Worm (Caenorhabditis elegans) whole organism, young adult: ENCODE results near the gene metl-9.

Experiments used
- F55B11.4 ChIP-seq: sonication (generic microtip); optimal IDR thresholded peaks from 2 replicates; lab custom pipeline; 2016; ENCODE audit warnings: missing compliant biosample characterization, missing genetic modification characterization, borderline replicate concordance; ENCODE audit not compliant: insufficient read depth
- K12H6.12 ChIP-seq: fragments of 200-800 bp; sonication (Bioruptor generic); optimal IDR thresholded peaks from 2 replicates; lab custom pipeline; 2018; ENCODE audit warnings: mild to moderate bottlenecking, missing genetic modification characterization, missing compliant biosample characterization
- dpl-1 ChIP-seq: fragments of 150-350 bp; optimal IDR thresholded peaks from 2 replicates; lab custom pipeline; 2014; ENCODE audit warnings: missing biosample characterization, missing genetic modification reagents, missing genetic modification characterization
- let-607 ChIP-seq, 2 experiments: fragments of 200-800 bp in 1 of 2; sonication (Bioruptor generic) in 1 of 2; sonication (generic microtip) in 1 of 2; optimal IDR thresholded peaks; 2 replicates each; lab custom pipeline; 2016 to 2018; ENCODE audit warnings: mild to moderate bottlenecking in 2 of 2, missing compliant biosample characterization in 2 of 2, missing genetic modification characterization in 2 of 2, moderate library complexity in 2 of 2, missing genotype in 1 of 2
- lin-54 ChIP-seq: fragments of 200-800 bp; sonication (Bioruptor generic); optimal IDR thresholded peaks from 2 replicates; lab custom pipeline; 2018; ENCODE audit warnings: mild to moderate bottlenecking, missing genetic modification characterization, missing compliant biosample characterization
- madf-6 ChIP-seq: fragments of 200-800 bp; sonication (Bioruptor generic); IDR thresholded peaks from 2 replicates; pipeline ENCODE4 v1.3.6; 2022; ENCODE audit warnings: missing genetic modification reagents, missing genetic modification characterization, missing compliant biosample characterization
- nfya-2 ChIP-seq: fragments of 200-800 bp; sonication (Bioruptor generic); IDR thresholded peaks from 2 replicates; pipeline ENCODE4 v1.3.6; 2022; ENCODE audit warnings: missing genetic modification reagents, missing genetic modification characterization, missing compliant biosample characterization
- nhr-27 ChIP-seq: fragments of 200-800 bp; sonication (Bioruptor generic); optimal IDR thresholded peaks from 2 replicates; lab custom pipeline; 2018; ENCODE audit warnings: mild to moderate bottlenecking, missing genetic modification characterization, moderate library complexity, missing compliant biosample characterization
- repo-1 ChIP-seq: sonication (generic microtip); optimal IDR thresholded peaks from 2 replicates; lab custom pipeline; 2017; ENCODE audit warnings: mild to moderate bottlenecking, missing genetic modification characterization, missing compliant biosample characterization
- unc-62 ChIP-seq: fragments of 150-350 bp; optimal IDR thresholded peaks from 2 replicates; lab custom pipeline; 2014; ENCODE audit warnings: missing biosample characterization, missing genetic modification reagents, missing genetic modification characterization
- zim-3 ChIP-seq: sonication (generic microtip); optimal IDR thresholded peaks from 2 replicates; lab custom pipeline; 2017; ENCODE audit warnings: mild to moderate bottlenecking, missing genetic modification characterization, moderate library complexity, missing compliant biosample characterization

- no peak for TF ChIP-seq K12H6.12 (tag; lab: Kevin White, UChicago)
- TF ChIP-seq unc-62 (GFP tag; lab: Kevin White, UChicago) = no peak
- no peak for TF ChIP-seq zim-3 (tag; lab: Kevin White, UChicago)
- no peak for TF ChIP-seq madf-6 (GFP tag; lab: Robert Waterston, UW)
- TF ChIP-seq repo-1 (tag; lab: Kevin White, UChicago) = no peak
- no peak for TF ChIP-seq dpl-1 (GFP tag; lab: Kevin White, UChicago)
- TF ChIP-seq lin-54 (GFP tag; lab: Kevin White, UChicago) = no peak
- TF ChIP-seq nhr-27 = no peak
- TF ChIP-seq nfya-2 (GFP tag; lab: Robert Waterston, UW) = no peak
- no peak for TF ChIP-seq F55B11.4 (tag; lab: Kevin White, UChicago)
- no peak for TF ChIP-seq let-607 (tag; optimal IDR thresholded peaks at IDR 0.05; lab: Kevin White, UChicago)
Measured at ce11 chrX:5179050-5179449, at the start of gene metl-9.
